Fruit fly (Drosophila melanogaster) whole organism, prepupa: Measurements from ENCODE around the gene milt.

Source experiments
- Blimp-1 ChIP-seq: fragments of 200-800 bp; sonication (Bioruptor generic); optimal IDR thresholded peaks from 3 replicates; lab custom pipeline; 2017; ENCODE audit warnings: missing biosample characterization, missing genetic modification characterization, mild to moderate bottlenecking, moderate library complexity, missing genetic modification reagents
- CG10631 ChIP-seq: fragments of 200-800 bp; sonication (Bioruptor generic); optimal IDR thresholded peaks from 2 replicates; lab custom pipeline; 2016; ENCODE audit warnings: missing biosample characterization, missing genetic modification characterization
- CG10669 ChIP-seq: fragments of 200-800 bp; sonication (Bioruptor generic); optimal IDR thresholded peaks from 3 replicates; lab custom pipeline; 2018; ENCODE audit warnings: missing biosample characterization, mild to moderate bottlenecking, missing genetic modification characterization, moderate library complexity
- CG11294 ChIP-seq: fragments of 200-800 bp; sonication (Bioruptor generic); IDR thresholded peaks from 2 replicates; pipeline ENCODE4 v1.3.6; 2022; ENCODE audit warnings: missing biosample characterization, missing genetic modification characterization
- CG11762 ChIP-seq: fragments of 200-800 bp; sonication (Bioruptor generic); optimal IDR thresholded peaks from 3 replicates; lab custom pipeline; 2016; ENCODE audit warnings: missing biosample characterization, missing genetic modification characterization; ENCODE audit not compliant: insufficient read depth
- CG11902 ChIP-seq: fragments of 200-800 bp; sonication (Bioruptor generic); optimal IDR thresholded peaks from 3 replicates; lab custom pipeline; 2016; ENCODE audit warnings: missing biosample characterization, missing genetic modification characterization
- CG15336 ChIP-seq: fragments of 200-800 bp; sonication (Bioruptor generic); IDR thresholded peaks from 2 replicates; pipeline ENCODE4 v1.3.6; 2022; ENCODE audit warnings: missing biosample characterization, missing genetic modification characterization
- CG1621 ChIP-seq: fragments of 200-800 bp; sonication (Bioruptor generic); optimal IDR thresholded peaks from 3 replicates; lab custom pipeline; 2018; ENCODE audit warnings: missing biosample characterization, mild to moderate bottlenecking, missing genetic modification characterization
- CG3032 ChIP-seq: fragments of 200-800 bp; optimal IDR thresholded peaks from 2 replicates; lab custom pipeline; 2019; ENCODE audit warnings: missing biosample characterization, mild to moderate bottlenecking, missing genetic modification characterization, moderate library complexity
- CG31627 ChIP-seq: fragments of 200-800 bp; sonication (Bioruptor generic); optimal IDR thresholded peaks from 3 replicates; lab custom pipeline; 2016; ENCODE audit warnings: missing biosample characterization, missing genetic modification characterization
- CG32006 ChIP-seq: fragments of 200-800 bp; sonication (Bioruptor generic); optimal IDR thresholded peaks from 3 replicates; lab custom pipeline; 2017; ENCODE audit warnings: missing biosample characterization, mild to moderate bottlenecking, missing genetic modification characterization
- CG34406 ChIP-seq: fragments of 200-800 bp; sonication (Bioruptor generic); optimal IDR thresholded peaks from 3 replicates; lab custom pipeline; 2016; ENCODE audit warnings: missing biosample characterization, missing genetic modification characterization
- CG3919 ChIP-seq: fragments of 200-800 bp; sonication (Bioruptor generic); optimal IDR thresholded peaks from 3 replicates; lab custom pipeline; 2016; ENCODE audit warnings: missing biosample characterization, missing genetic modification characterization
- CG4318 ChIP-seq: fragments of 200-800 bp; sonication (Bioruptor generic); optimal IDR thresholded peaks from 3 replicates; lab custom pipeline; 2017; ENCODE audit warnings: missing biosample characterization, mild to moderate bottlenecking, missing genetic modification characterization
- CG6163 ChIP-seq: fragments of 200-800 bp; sonication (Bioruptor generic); IDR thresholded peaks from 3 replicates; pipeline ENCODE4 v1.3.6; 2022; ENCODE audit warnings: missing biosample characterization, missing genetic modification characterization
- CG6792 ChIP-seq: fragments of 200-800 bp; sonication (Bioruptor generic); optimal IDR thresholded peaks from 3 replicates; lab custom pipeline; 2016; ENCODE audit warnings: missing biosample characterization, missing genetic modification characterization
- CG6808 ChIP-seq: fragments of 200-800 bp; sonication (Bioruptor generic); optimal IDR thresholded peaks from 3 replicates; lab custom pipeline; 2017; ENCODE audit warnings: missing biosample characterization, missing genetic modification characterization, mild to moderate bottlenecking, moderate library complexity, missing genetic modification reagents
- CG6854 ChIP-seq: fragments of 200-800 bp; sonication (Bioruptor generic); optimal IDR thresholded peaks from 2 replicates; lab custom pipeline; 2017; ENCODE audit warnings: missing biosample characterization, mild to moderate bottlenecking, missing genetic modification characterization
- CG7368 ChIP-seq: fragments of 200-800 bp; sonication (Bioruptor generic); optimal IDR thresholded peaks from 3 replicates; lab custom pipeline; 2016; ENCODE audit warnings: missing biosample characterization, missing genetic modification characterization
- CG8119 ChIP-seq: fragments of 200-800 bp; sonication (Bioruptor generic); IDR thresholded peaks from 3 replicates; pipeline ENCODE4 v1.3.6; 2022; ENCODE audit warnings: missing biosample characterization, missing genetic modification characterization
- CG8632 ChIP-seq: fragments of 200-800 bp; sonication (Bioruptor generic); optimal IDR thresholded peaks from 3 replicates; lab custom pipeline; 2016; ENCODE audit warnings: missing biosample characterization, missing genetic modification characterization
- CG9139 ChIP-seq: fragments of 200-800 bp; sonication (Bioruptor generic); optimal IDR thresholded peaks from 3 replicates; lab custom pipeline; 2017; ENCODE audit warnings: missing biosample characterization, mild to moderate bottlenecking, missing genetic modification characterization
- Eip75B ChIP-seq: fragments of 200-800 bp; sonication (Bioruptor generic); optimal IDR thresholded peaks from 3 replicates; lab custom pipeline; 2016; ENCODE audit warnings: missing biosample characterization, missing genetic modification characterization
- Eip78C ChIP-seq: fragments of 200-800 bp; sonication (Bioruptor generic); peaks from one replicate; lab custom pipeline; 2016; ENCODE audit warnings: missing biosample characterization, missing genetic modification characterization
- Ets96B ChIP-seq: fragments of 200-800 bp; optimal IDR thresholded peaks from 2 replicates; lab custom pipeline; 2019; ENCODE audit warnings: missing biosample characterization, mild to moderate bottlenecking, missing genetic modification characterization, moderate library complexity
- Gug ChIP-seq: fragments of 200-800 bp; sonication (Bioruptor generic); IDR thresholded peaks from 2 replicates; pipeline ENCODE4 v1.3.6; 2022; ENCODE audit warnings: missing biosample characterization, missing genetic modification characterization
- Hr38 ChIP-seq: sonication (Bioruptor generic); optimal IDR thresholded peaks from 2 replicates; lab custom pipeline; 2016; ENCODE audit warnings: missing biosample characterization, missing genetic modification characterization
- Hr39 ChIP-seq: fragments of 200-800 bp; sonication (Bioruptor generic); optimal IDR thresholded peaks from 2 replicates; lab custom pipeline; 2016; ENCODE audit warnings: missing biosample characterization, missing genetic modification characterization
- Hr4 ChIP-seq: fragments of 200-800 bp; sonication (Bioruptor generic); optimal IDR thresholded peaks from 3 replicates; lab custom pipeline; 2016; ENCODE audit warnings: missing biosample characterization, missing genetic modification characterization
- Lpt ChIP-seq: fragments of 200-800 bp; sonication (Bioruptor generic); optimal IDR thresholded peaks from 3 replicates; lab custom pipeline; 2016; ENCODE audit warnings: missing biosample characterization, missing genetic modification characterization
- OdsH ChIP-seq: fragments of 200-800 bp; sonication (Bioruptor generic); optimal IDR thresholded peaks from 3 replicates; lab custom pipeline; 2016; ENCODE audit warnings: missing biosample characterization, missing genetic modification characterization
- Smox ChIP-seq: fragments of 200-800 bp; sonication (Bioruptor generic); optimal IDR thresholded peaks from 3 replicates; lab custom pipeline; 2016; ENCODE audit warnings: missing biosample characterization, missing genetic modification characterization
- Sox102F ChIP-seq: fragments of 200-800 bp; sonication (Bioruptor generic); optimal IDR thresholded peaks from 2 replicates; lab custom pipeline; 2016; ENCODE audit warnings: missing biosample characterization, mild to moderate bottlenecking, missing genetic modification characterization
- Sox14 ChIP-seq: fragments of 200-800 bp; sonication (Bioruptor generic); optimal IDR thresholded peaks from 3 replicates; lab custom pipeline; 2016; ENCODE audit warnings: missing biosample characterization, missing genetic modification characterization
- Sox15 ChIP-seq: fragments of 200-800 bp; sonication (Bioruptor generic); optimal IDR thresholded peaks from 3 replicates; lab custom pipeline; 2016; ENCODE audit warnings: missing biosample characterization, missing genetic modification characterization
- acj6 ChIP-seq: fragments of 200-800 bp; sonication (Bioruptor generic); optimal IDR thresholded peaks from 3 replicates; lab custom pipeline; 2016; ENCODE audit warnings: missing biosample characterization, missing genetic modification characterization
- cyc ChIP-seq: fragments of 200-800 bp; sonication (Bioruptor generic); optimal IDR thresholded peaks from 3 replicates; lab custom pipeline; 2016; ENCODE audit warnings: missing biosample characterization, missing genetic modification characterization
- dac ChIP-seq: fragments of 200-800 bp; sonication (Bioruptor generic); optimal IDR thresholded peaks from 2 replicates; lab custom pipeline; 2017; ENCODE audit warnings: missing biosample characterization, mild to moderate bottlenecking, missing genetic modification characterization
- eg ChIP-seq: fragments of 200-800 bp; sonication (Bioruptor generic); IDR thresholded peaks from 3 replicates; pipeline ENCODE4 v1.3.6; 2022; ENCODE audit warnings: missing biosample characterization, missing genetic modification characterization
- esn ChIP-seq: fragments of 200-800 bp; sonication (Bioruptor generic); optimal IDR thresholded peaks from 2 replicates; lab custom pipeline; 2016; ENCODE audit warnings: missing biosample characterization, mild to moderate bottlenecking, missing genetic modification characterization, moderate library complexity
- fd85E ChIP-seq: fragments of 200-800 bp; sonication (Bioruptor generic); optimal IDR thresholded peaks from 3 replicates; lab custom pipeline; 2016; ENCODE audit warnings: missing biosample characterization, missing genetic modification characterization
- lz ChIP-seq: fragments of 200-800 bp; sonication (Bioruptor generic); optimal IDR thresholded peaks from 3 replicates; lab custom pipeline; 2016; ENCODE audit warnings: missing biosample characterization, missing genetic modification characterization
- net ChIP-seq: fragments of 200-800 bp; sonication (Bioruptor generic); optimal IDR thresholded peaks from 3 replicates; lab custom pipeline; 2016; ENCODE audit warnings: missing biosample characterization, missing genetic modification characterization
- salr ChIP-seq, 2 experiments: fragments of 200-800 bp; sonication (Bioruptor generic); optimal IDR thresholded peaks; 3 replicates each; lab custom pipeline; 2016 to 2018; ENCODE audit warnings: missing biosample characterization in 2 of 2, missing genetic modification characterization in 2 of 2, mild to moderate bottlenecking in 1 of 2
- spab ChIP-seq: fragments of 200-800 bp; sonication (Bioruptor generic); optimal IDR thresholded peaks from 2 replicates; lab custom pipeline; 2017; ENCODE audit warnings: missing biosample characterization, mild to moderate bottlenecking, missing genetic modification characterization, missing genetic modification reagents
- ss ChIP-seq, 2 experiments: fragments of 200-800 bp; sonication (Bioruptor generic); optimal IDR thresholded peaks; 2 replicates in 1 of 2; 3 replicates in 1 of 2; lab custom pipeline; 2017 to 2018; ENCODE audit warnings: mild to moderate bottlenecking in 2 of 2, missing biosample characterization in 2 of 2, missing genetic modification characterization in 2 of 2, moderate library complexity in 1 of 2
- svp ChIP-seq: fragments of 200-800 bp; sonication (Bioruptor generic); peaks from one replicate; lab custom pipeline; 2016; ENCODE audit warnings: missing biosample characterization, missing genetic modification characterization
- vri ChIP-seq: fragments of 200-800 bp; sonication (Bioruptor generic); optimal IDR thresholded peaks from 3 replicates; lab custom pipeline; 2016; ENCODE audit warnings: missing biosample characterization, mild to moderate bottlenecking, missing genetic modification characterization

Gene milt

DNA sequence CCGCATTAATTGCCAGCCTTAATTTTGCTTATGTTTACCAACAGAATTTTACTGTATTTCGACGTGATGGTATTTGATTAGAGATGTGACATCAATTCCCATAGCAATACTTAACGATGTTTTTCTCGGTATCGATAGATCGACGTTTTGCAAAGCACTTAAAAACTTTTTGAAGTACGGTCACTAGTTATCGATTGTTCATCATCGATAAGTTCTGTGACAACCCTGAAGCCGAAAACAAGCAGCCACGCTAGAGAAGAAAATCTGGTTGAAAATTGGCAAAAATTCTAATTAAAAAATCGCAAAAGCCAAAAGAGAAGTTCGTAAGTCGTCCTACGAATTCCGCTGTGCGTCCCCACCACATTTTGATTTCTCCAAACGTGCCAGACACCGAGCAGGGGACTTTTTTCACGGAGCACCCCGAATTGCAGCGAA lies 5.1 kb upstream of the milt start, which contains the start of the genes Rab30 and Caper (continued):
- TF ChIP-seq Gug = no peak
- no peak for TF ChIP-seq CG6854
- TF ChIP-seq Ets96B (tag; lab: Kevin White, UChicago) = no peak
- TF ChIP-seq OdsH (GFP tag; lab: Kevin White, UChicago) = peak; percentile 13
- TF ChIP-seq CG3919 = peak; percentile 35
- TF ChIP-seq CG10669 (GFP tag; lab: Kevin White, UChicago) = no peak
- no peak for TF ChIP-seq Smox (GFP tag; lab: Kevin White, UChicago)

- TF ChIP-seq eg (GFP tag; lab: Robert Waterston, UW) (no peak; the same call in 1 of the 3 replicates), svp (GFP tag; lab: Kevin White, UChicago) (no peak), CG34406 (GFP tag; lab: Kevin White, UChicago) (peak; percentile 47), Sox15 (no peak), CG8632 (GFP tag; lab: Kevin White, UChicago) (no peak), CG3032 (tag; lab: Kevin White, UChicago) (peak; percentile 37), CG6808 (peak; percentile 56), acj6 (GFP tag; lab: Kevin White, UChicago) (peak; percentile 37), CG32006 (GFP tag; lab: Kevin White, UChicago) (peak; percentile 59), vri (GFP tag; lab: Kevin White, UChicago) (peak; percentile 52), CG8119 (GFP tag; lab: Robert Waterston, UW) (peak; percentile 75), CG6163 (no peak; the same call in 2 of the 3 replicates), Gug (0 out of 2 replicates have a peak, but pooled peaks have one; percentile 8), CG1621 (tag; lab: Kevin White, UChicago) (peak; percentile 49), CG9139 (GFP tag; lab: Kevin White, UChicago) (no peak), Eip75B (GFP tag; lab: Kevin White, UChicago) (peak; percentile 57), ss (GFP tag; optimal IDR thresholded peaks at IDR 0.05; lab: Kevin White, UChicago) (peak; percentile 36 to 67), Eip78C (GFP tag; lab: Kevin White, UChicago) (peak; percentile 80), CG11294 (GFP tag; lab: Robert Waterston, UW) (no peak), Ets96B (tag; lab: Kevin White, UChicago) (peak; percentile 42), CG7368 (GFP tag; lab: Kevin White, UChicago) (peak; percentile 48), CG31627 (GFP tag; lab: Kevin White, UChicago) (peak; percentile 62), spab (GFP tag; lab: Kevin White, UChicago) (no peak), CG3919 (peak; percentile 71), CG10631 (peak; percentile 21), Sox14 (peak; percentile 73), Hr39 (GFP tag; lab: Kevin White, UChicago) (peak; percentile 60), cyc (GFP tag; lab: Kevin White, UChicago) (peak; percentile 55), Blimp-1 (GFP tag; lab: Kevin White, UChicago) (no peak), net (peak; percentile 82), CG6792 (peak; percentile 50), fd85E (GFP tag; lab: Kevin White, UChicago) (no peak), dac (GFP tag; lab: Kevin White, UChicago) (peak; percentile 23), Smox (GFP tag; lab: Kevin White, UChicago) (no peak), Lpt (GFP tag; lab: Kevin White, UChicago) (peak; percentile 49), Hr38 (no peak), CG10669 (GFP tag; lab: Kevin White, UChicago) (peak; percentile 57), CG15336 (GFP tag; lab: Robert Waterston, UW) (peak; percentile 75), lz (GFP tag; lab: Kevin White, UChicago) (peak; percentile 53), Hr4 (GFP tag; lab: Kevin White, UChicago) (peak; percentile 68), salr (GFP tag; optimal IDR thresholded peaks at IDR 0.05; lab: Kevin White, UChicago) (peak in 1 of 2 experiments; percentile 38), CG11762 (GFP tag; lab: Kevin White, UChicago) (peak; percentile 17), esn (GFP tag; lab: Kevin White, UChicago) (peak; percentile 56), Sox102F (GFP tag; lab: Kevin White, UChicago) (no peak), CG11902 (GFP tag; lab: Kevin White, UChicago) (no peak), CG4318 (no peak)
These were observed 4.4 kb upstream of the milt start for dm6 chr2L:7033100-7033675.
